Worm (Caenorhabditis elegans) whole organism, L1 larva: Measurements from ENCODE around the gene C30H6.8.
A peak's percentile ranks its signal among the peaks of the same experiment; 100 is the strongest.

Source experiments
- C04F5.9 ChIP-seq: sonication (generic microtip); optimal IDR thresholded peaks from 2 replicates; lab custom pipeline; 2016; ENCODE audit warnings: missing genetic modification characterization, missing compliant biosample characterization
- blmp-1 ChIP-seq: fragments of 150-350 bp; optimal IDR thresholded peaks from 2 replicates; lab custom pipeline; 2014; ENCODE audit warnings: missing biosample characterization, missing genetic modification characterization
- ces-1 ChIP-seq: fragments of 150-350 bp; optimal IDR thresholded peaks from 2 replicates; lab custom pipeline; 2014; ENCODE audit warnings: missing biosample characterization, missing genetic modification reagents, missing genetic modification characterization
- efl-1 ChIP-seq, 4 experiments: fragments of 150-350 bp; optimal IDR thresholded peaks in 3 of 4; peaks in 1 of 4; 1 replicate in 1 of 4; 2 replicates in 3 of 4; lab custom pipeline; 2014; ENCODE audit warnings: missing biosample characterization in 2 of 4, missing genetic modification characterization in 2 of 4, missing genetic modification reagents in 2 of 4
- efl-3 ChIP-seq: fragments of 200-800 bp; sonication (Bioruptor generic); optimal IDR thresholded peaks from 2 replicates; lab custom pipeline; 2018; ENCODE audit warnings: mild to moderate bottlenecking, missing genetic modification characterization, missing compliant biosample characterization
- egl-27 ChIP-seq, 2 experiments: fragments of 150-350 bp in 1 of 2; sonication (generic microtip); optimal IDR thresholded peaks; 3 replicates each; lab custom pipeline; 2017 to 2018; ENCODE audit warnings: missing biosample characterization in 2 of 2, missing genetic modification characterization in 2 of 2, missing genetic modification reagents in 2 of 2
- elt-2 ChIP-seq: sonication (generic microtip); optimal IDR thresholded peaks from 2 replicates; lab custom pipeline; 2016; ENCODE audit warnings: missing genetic modification characterization, mild to moderate bottlenecking, inconsistent platforms, missing compliant biosample characterization, missing genetic modification reagents
- elt-3 ChIP-seq, 6 experiments: fragments of 150-350 bp in 1 of 6; sonication (generic microtip); optimal IDR thresholded peaks; 2 replicates each; lab custom pipeline; 2017 to 2018; ENCODE audit warnings: missing biosample characterization in 6 of 6, missing genetic modification characterization in 6 of 6, inconsistent platforms in 1 of 6
- fkh-8 ChIP-seq: sonication (generic microtip); optimal IDR thresholded peaks from 2 replicates; lab custom pipeline; 2016; ENCODE audit warnings: mild to moderate bottlenecking, missing genetic modification characterization, missing compliant biosample characterization
- fos-1 ChIP-seq: fragments of 150-350 bp; optimal IDR thresholded peaks from 2 replicates; lab custom pipeline; 2014; ENCODE audit warnings: missing biosample characterization, missing genetic modification characterization
- lin-15B ChIP-seq: fragments of 150-350 bp; sonication (generic microtip); optimal IDR thresholded peaks from 3 replicates; lab custom pipeline; 2014; ENCODE audit warnings: missing biosample characterization, missing genetic modification characterization
- mab-9 ChIP-seq: fragments of 200-800 bp; sonication (Bioruptor generic); IDR thresholded peaks from 2 replicates; pipeline ENCODE4 v1.3.6; 2022; ENCODE audit warnings: missing genetic modification reagents, missing genetic modification characterization, missing compliant biosample characterization
- mef-2 ChIP-seq: fragments of 150-350 bp; optimal IDR thresholded peaks from 2 replicates; lab custom pipeline; 2014; ENCODE audit warnings: missing biosample characterization, missing genetic modification characterization
- mep-1 ChIP-seq: fragments of 150-350 bp; optimal IDR thresholded peaks from 2 replicates; lab custom pipeline; 2014; ENCODE audit warnings: missing biosample characterization, missing genetic modification characterization
- nhr-12 ChIP-seq: sonication (generic microtip); optimal IDR thresholded peaks from 2 replicates; lab custom pipeline; 2017; ENCODE audit warnings: missing biosample characterization, missing genetic modification characterization
- nhr-20 ChIP-seq: sonication (generic microtip); optimal IDR thresholded peaks from 2 replicates; lab custom pipeline; 2016; ENCODE audit warnings: mild to moderate bottlenecking, missing genetic modification characterization, missing compliant biosample characterization
- nhr-237 ChIP-seq: fragments of 150-350 bp; optimal IDR thresholded peaks from 2 replicates; lab custom pipeline; 2014; ENCODE audit warnings: missing biosample characterization, missing genetic modification characterization
- nhr-71 ChIP-seq: sonication (generic microtip); optimal IDR thresholded peaks from 2 replicates; lab custom pipeline; 2016; ENCODE audit warnings: mild to moderate bottlenecking, missing genetic modification characterization, moderate library complexity, missing compliant biosample characterization
- nhr-84 ChIP-seq: sonication (generic microtip); optimal IDR thresholded peaks from 2 replicates; lab custom pipeline; 2017; ENCODE audit warnings: missing biosample characterization, missing genetic modification characterization
- pag-3 ChIP-seq: sonication (generic microtip); optimal IDR thresholded peaks from 2 replicates; lab custom pipeline; 2017; ENCODE audit warnings: missing genetic modification characterization, mild to moderate bottlenecking, missing compliant biosample characterization, antibody characterized with exemption, borderline replicate concordance; ENCODE audit not compliant: insufficient read depth
- pax-3 ChIP-seq: fragments of 200-800 bp; sonication (Bioruptor generic); optimal IDR thresholded peaks from 2 replicates; lab custom pipeline; 2018; ENCODE audit warnings: mild to moderate bottlenecking, missing genetic modification characterization, moderate library complexity, missing compliant biosample characterization
- skn-1 ChIP-seq: fragments of 150-350 bp; optimal IDR thresholded peaks from 2 replicates; lab custom pipeline; 2014; ENCODE audit warnings: missing biosample characterization, missing genetic modification characterization
- sup-37 ChIP-seq: fragments of 200-800 bp; sonication (Bioruptor generic); optimal IDR thresholded peaks from 2 replicates; lab custom pipeline; 2018; ENCODE audit warnings: mild to moderate bottlenecking, missing genetic modification characterization, missing compliant biosample characterization
- tbx-2 ChIP-seq: sonication (generic microtip); optimal IDR thresholded peaks from 2 replicates; lab custom pipeline; 2016; ENCODE audit warnings: missing genetic modification characterization, missing compliant biosample characterization
- ztf-4 ChIP-seq: fragments of 150-350 bp; optimal IDR thresholded peaks from 2 replicates; lab custom pipeline; 2014; ENCODE audit warnings: missing biosample characterization, missing genetic modification characterization

C30H6.8 gene

ce11 chrIV:17380061-17380680, 2.0 kb upstream of the C30H6.8 start, which contains the start of the genes C30H6.9 and dlat-2 (continued):
- TF ChIP-seq nhr-237 (tag; lab: Kevin White, UChicago) (no peak), skn-1 (tag; lab: Kevin White, UChicago) (peak; percentile 3)

ce11 chrIV:17383046-17383445, 917 bp downstream of the C30H6.8 start, which contains the start of gene C30H6.12:
Gene C30H6.12 (plus strand): TSS chrIV:17383346.
- TF ChIP-seq elt-3 (tag; optimal IDR thresholded peaks at IDR 0.05; lab: Kevin White, UChicago) (no peak), nhr-84 (tag; lab: Kevin White, UChicago) (no peak), ces-1 (GFP tag; lab: Kevin White, UChicago) (no peak), nhr-12 (no peak), tbx-2 (no peak)
- TF ChIP-seq, all 84 proteins: peak for 0

- TF ChIP-seq lin-15B (tag; lab: Kevin White, UChicago) (no peak), elt-2 (tag; lab: Kevin White, UChicago) (peak; percentile 55), ces-1 (GFP tag; lab: Kevin White, UChicago) (no peak), efl-3 (no peak), nhr-71 (tag; lab: Kevin White, UChicago) (peak; percentile 22)
These were observed 5.4 kb downstream of the C30H6.8 start, which contains the start of gene T02D1.8 for ce11 chrIV:17387442-17387967. Gene T02D1.8 (minus strand): TSS chrIV:17387492.

ce11 chrIV:17395910-17396309, 13.8 kb downstream of the C30H6.8 start, which contains the start of gene sru-15:
Gene sru-15 (plus strand): TSS chrIV:17396210.
- TF ChIP-seq C04F5.9 = no peak

ce11 chrIV:17399455-17399854, 17.3 kb downstream of the C30H6.8 start, which contains the start of gene T02D1.4:
Gene T02D1.4 (plus strand): TSS chrIV:17399755.
- TF ChIP-seq mef-2 (tag; lab: Kevin White, UChicago) = no peak
- TF ChIP-seq fkh-8 = peak; percentile 0
- peak; percentile 23 for TF ChIP-seq pax-3
- TF ChIP-seq, all 84 proteins: peak for 2

- no peak for TF ChIP-seq ztf-4 (tag; lab: Kevin White, UChicago)
- TF ChIP-seq efl-1 (optimal IDR thresholded peaks at IDR 0.05; lab: Kevin White, UChicago) = no peak
- peak in 1 of 2 experiments; percentile 7 for TF ChIP-seq efl-1 (GFP tag; optimal IDR thresholded peaks at IDR 0.05 in 1 of 2; lab: Kevin White, UChicago)
- no peak for TF ChIP-seq mep-1 (tag; lab: Kevin White, UChicago)
- no peak for TF ChIP-seq fos-1 (tag; lab: Kevin White, UChicago)
- TF ChIP-seq, all 84 proteins: peak for 1
These were observed 23.4 kb downstream of the C30H6.8 start, which contains the start of gene pmp-4 for ce11 chrIV:17405530-17405929. Gene pmp-4 (minus strand): TSS chrIV:17405630.

- peak; percentile 11 for TF ChIP-seq blmp-1
- TF ChIP-seq nhr-20 (tag; lab: Kevin White, UChicago) = peak; percentile 25
- peak; percentile 64 for TF ChIP-seq elt-2 (tag; lab: Kevin White, UChicago)
- TF ChIP-seq egl-27 (tag; optimal IDR thresholded peaks at IDR 0.05; lab: Kevin White, UChicago) = no peak
- no peak for TF ChIP-seq mab-9 (GFP tag; lab: Robert Waterston, UW)
- TF ChIP-seq pag-3 (tag; lab: Kevin White, UChicago) = no peak
These were observed 24.0 kb downstream of the C30H6.8 start for ce11 chrIV:17406119-17406518.

- TF ChIP-seq sup-37 = no peak
These were observed 24.9 kb downstream of the C30H6.8 start, which contains the start of gene T02D1.7 for ce11 chrIV:17407025-17407424. Gene T02D1.7 (minus strand): TSS chrIV:17407125.
